Fruit fly (Drosophila melanogaster): ENCODE data around the gene CG16964.

DNA sequence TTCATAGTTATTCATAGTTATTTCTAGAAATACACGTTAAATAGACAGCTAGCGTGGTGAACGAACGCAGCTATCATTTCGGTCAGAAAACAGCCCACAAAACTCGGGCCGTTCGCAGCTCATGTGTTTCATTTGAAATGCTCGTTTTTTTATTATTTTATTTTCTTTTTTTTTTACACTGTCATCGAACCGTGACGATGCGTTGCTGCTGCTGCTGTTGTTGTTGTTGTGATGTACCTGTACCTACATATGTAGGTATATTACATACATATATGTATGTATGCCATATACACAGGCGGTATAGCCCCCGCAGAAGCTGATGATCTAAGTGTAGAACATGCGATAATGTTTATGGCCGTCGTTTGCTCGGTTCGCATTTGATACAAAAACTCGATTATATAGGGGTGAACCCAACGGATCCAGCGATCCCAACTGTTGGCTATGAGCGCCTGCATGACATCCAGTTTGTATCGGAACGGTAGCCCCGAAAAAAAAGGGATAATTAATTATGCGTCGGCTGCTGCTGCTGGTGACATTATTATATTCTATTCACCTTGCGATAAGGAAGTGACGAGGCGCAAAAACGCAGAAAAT is 25.5 kb downstream of the CG16964 start:
- no peak for TF ChIP-seq CG11617 (GFP tag; optimal IDR thresholded peaks at IDR 0.05)
- no peak for TF ChIP-seq cic (GFP tag; optimal IDR thresholded peaks at IDR 0.05)
- no peak for TF ChIP-seq CG5204 (GFP tag; optimal IDR thresholded peaks at IDR 0.05)
- TF ChIP-seq kay (GFP tag; ENCODE audit: borderline replicate concordance), result no peak
- no peak for TF ChIP-seq bab1 (GFP tag; optimal IDR thresholded peaks at IDR 0.05)
- no peak for TF ChIP-seq Hr96 (GFP tag; optimal IDR thresholded peaks at IDR 0.05)
- TF ChIP-seq Mnt (GFP tag; optimal IDR thresholded peaks at IDR 0.05), result no peak
- no peak for TF ChIP-seq cnc (optimal IDR thresholded peaks at IDR 0.05)
- no peak for TF ChIP-seq Crg-1 (GFP tag; optimal IDR thresholded peaks at IDR 0.05)
- TF ChIP-seq Clk (GFP tag; optimal IDR thresholded peaks at IDR 0.05), result no peak
- no peak for TF ChIP-seq pad (GFP tag; optimal IDR thresholded peaks at IDR 0.05)
- TF ChIP-seq CG33017 (tag; optimal IDR thresholded peaks at IDR 0.05), result no peak
- TF ChIP-seq CG14711 (tag; optimal IDR thresholded peaks at IDR 0.05), result no peak
- TF ChIP-seq toe (GFP tag; optimal IDR thresholded peaks at IDR 0.05), result no peak

Measured in whole organism, adult.